Fruit fly (Drosophila melanogaster) whole organism, pupa: ENCODE measurements around the gene CG43693.

Experiments
- CG10348 ChIP-seq: fragments of 200-800 bp; sonication (Bioruptor generic); IDR thresholded peaks from 2 replicates; pipeline ENCODE4 v1.3.6; 2022; ENCODE audit warnings: missing biosample characterization, missing genetic modification characterization
- CG12605 ChIP-seq: fragments of 200-800 bp; sonication (Bioruptor generic); IDR thresholded peaks from 2 replicates; pipeline ENCODE4 v1.3.6; 2022; ENCODE audit warnings: missing biosample characterization, missing genetic modification characterization
- CG13204 ChIP-seq: fragments of 200-800 bp; sonication (Bioruptor generic); optimal IDR thresholded peaks from 2 replicates; lab custom pipeline; 2018; ENCODE audit warnings: missing biosample characterization, mild to moderate bottlenecking, missing genetic modification characterization, moderate library complexity
- CG14655 ChIP-seq: fragments of 200-800 bp; sonication (Bioruptor generic); optimal IDR thresholded peaks from 3 replicates; lab custom pipeline; 2017; ENCODE audit warnings: mild to moderate bottlenecking, missing biosample characterization, missing genetic modification reagents, missing genetic modification characterization
- CG15710 ChIP-seq: fragments of 200-800 bp; sonication (Bioruptor generic); optimal IDR thresholded peaks from 2 replicates; lab custom pipeline; 2018; ENCODE audit warnings: missing biosample characterization, mild to moderate bottlenecking, missing genetic modification characterization, moderate library complexity
- CG17806 ChIP-seq: fragments of 200-800 bp; sonication (Bioruptor generic); optimal IDR thresholded peaks from 2 replicates; lab custom pipeline; 2018; ENCODE audit warnings: missing biosample characterization, mild to moderate bottlenecking, missing genetic modification characterization, moderate library complexity
- CG32121 ChIP-seq: fragments of 200-800 bp; sonication (Bioruptor generic); IDR thresholded peaks from 2 replicates; pipeline ENCODE4 v1.3.6; 2022; ENCODE audit warnings: missing biosample characterization, missing genetic modification characterization
- CG34367 ChIP-seq: fragments of 200-800 bp; sonication (Bioruptor generic); optimal IDR thresholded peaks from 2 replicates; lab custom pipeline; 2018; ENCODE audit warnings: missing biosample characterization, mild to moderate bottlenecking, missing genetic modification characterization
- CG4496 ChIP-seq: fragments of 200-800 bp; sonication (Bioruptor generic); IDR thresholded peaks from 3 replicates; pipeline ENCODE4 v1.3.6; 2022; ENCODE audit warnings: missing biosample characterization, missing genetic modification characterization
- CG8159 ChIP-seq: fragments of 200-800 bp; sonication (Bioruptor generic); optimal IDR thresholded peaks from 3 replicates; lab custom pipeline; 2018; ENCODE audit warnings: missing biosample characterization, mild to moderate bottlenecking, missing genetic modification characterization, moderate library complexity
- CG8301 ChIP-seq: fragments of 200-800 bp; sonication (Bioruptor generic); optimal IDR thresholded peaks from 2 replicates; lab custom pipeline; 2018; ENCODE audit warnings: missing biosample characterization, mild to moderate bottlenecking, missing genetic modification characterization
- CG9948 ChIP-seq: fragments of 200-800 bp; sonication (Bioruptor generic); optimal IDR thresholded peaks from 2 replicates; lab custom pipeline; 2018; ENCODE audit warnings: missing biosample characterization, mild to moderate bottlenecking, missing genetic modification characterization, moderate library complexity
- D1 ChIP-seq: fragments of 200-800 bp; sonication (Bioruptor generic); optimal IDR thresholded peaks from 2 replicates; lab custom pipeline; 2018; ENCODE audit warnings: missing biosample characterization, mild to moderate bottlenecking, missing genetic modification characterization, moderate library complexity
- EcR ChIP-seq: fragments of 200-800 bp; sonication (Bioruptor generic); optimal IDR thresholded peaks from 3 replicates; lab custom pipeline; 2019; ENCODE audit warnings: missing biosample characterization, missing genetic modification characterization, mild to moderate bottlenecking, moderate library complexity, missing genetic modification reagents
- Ets98B ChIP-seq: fragments of 200-800 bp; sonication (Bioruptor generic); IDR thresholded peaks from 2 replicates; pipeline ENCODE4 v1.3.6; 2022; ENCODE audit warnings: missing biosample characterization, missing genetic modification characterization
- Pif1A ChIP-seq: fragments of 200-800 bp; sonication (Bioruptor generic); optimal IDR thresholded peaks from 3 replicates; lab custom pipeline; 2016; ENCODE audit warnings: missing biosample characterization, missing genetic modification characterization
- Pif1B ChIP-seq: fragments of 200-800 bp; sonication (Bioruptor generic); optimal IDR thresholded peaks from 3 replicates; lab custom pipeline; 2016; ENCODE audit warnings: missing biosample characterization, missing genetic modification characterization
- Snoo ChIP-seq: fragments of 200-800 bp; sonication (Bioruptor generic); optimal IDR thresholded peaks from 3 replicates; lab custom pipeline; 2017; ENCODE audit warnings: missing biosample characterization, mild to moderate bottlenecking, missing genetic modification characterization, inconsistent platforms
- fd96Ca ChIP-seq: fragments of 200-800 bp; sonication (Bioruptor generic); IDR thresholded peaks from 3 replicates; pipeline ENCODE4 v1.3.6; 2022; ENCODE audit warnings: missing biosample characterization, missing genetic modification characterization
- gl ChIP-seq: fragments of 200-800 bp; sonication (Bioruptor generic); optimal IDR thresholded peaks from 2 replicates; lab custom pipeline; 2018; ENCODE audit warnings: missing biosample characterization, mild to moderate bottlenecking, missing genetic modification characterization
- rn ChIP-seq: fragments of 200-800 bp; sonication (Bioruptor generic); IDR thresholded peaks from 2 replicates; pipeline ENCODE4 v1.3.6; 2022; ENCODE audit warnings: missing biosample characterization, missing genetic modification characterization

CG43693 gene

DNA sequence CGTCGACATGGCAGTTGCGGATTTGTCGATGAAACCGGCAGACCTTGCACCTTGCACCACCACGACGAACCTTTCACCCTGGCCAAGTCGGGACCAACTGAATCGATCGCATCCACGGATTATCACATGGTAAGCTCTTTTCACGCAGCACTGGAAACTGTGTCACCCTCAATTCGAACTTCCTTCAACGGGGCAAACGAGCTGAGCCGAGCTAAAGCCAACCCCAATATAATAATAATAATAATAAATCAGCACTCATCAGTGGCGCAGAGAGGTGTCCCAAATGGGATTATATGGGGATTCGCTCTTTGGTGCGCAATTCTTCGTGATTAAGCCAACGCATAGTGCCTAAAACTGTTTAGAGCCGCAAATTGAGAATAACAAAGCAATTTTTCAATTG lies at the start of gene CG43693:
TSS of gene CG43693 (minus strand) at position 101 of the 400 bp plus-strand sequence.
- TF ChIP-seq CG14655 (GFP tag; lab: Kevin White, UChicago) (no peak), Pif1B (GFP tag; lab: Kevin White, UChicago) (no peak), CG34367 (no peak), EcR (no peak), Snoo (tag; lab: Kevin White, UChicago) (no peak), CG10348 (GFP tag; lab: Robert Waterston, UW) (no peak), D1 (no peak), CG8301 (tag; lab: Kevin White, UChicago) (no peak), CG9948 (tag; lab: Kevin White, UChicago) (no peak), gl (tag; lab: Kevin White, UChicago) (no peak), Pif1A (no peak), CG32121 (GFP tag; lab: Robert Waterston, UW) (no peak)

DNA sequence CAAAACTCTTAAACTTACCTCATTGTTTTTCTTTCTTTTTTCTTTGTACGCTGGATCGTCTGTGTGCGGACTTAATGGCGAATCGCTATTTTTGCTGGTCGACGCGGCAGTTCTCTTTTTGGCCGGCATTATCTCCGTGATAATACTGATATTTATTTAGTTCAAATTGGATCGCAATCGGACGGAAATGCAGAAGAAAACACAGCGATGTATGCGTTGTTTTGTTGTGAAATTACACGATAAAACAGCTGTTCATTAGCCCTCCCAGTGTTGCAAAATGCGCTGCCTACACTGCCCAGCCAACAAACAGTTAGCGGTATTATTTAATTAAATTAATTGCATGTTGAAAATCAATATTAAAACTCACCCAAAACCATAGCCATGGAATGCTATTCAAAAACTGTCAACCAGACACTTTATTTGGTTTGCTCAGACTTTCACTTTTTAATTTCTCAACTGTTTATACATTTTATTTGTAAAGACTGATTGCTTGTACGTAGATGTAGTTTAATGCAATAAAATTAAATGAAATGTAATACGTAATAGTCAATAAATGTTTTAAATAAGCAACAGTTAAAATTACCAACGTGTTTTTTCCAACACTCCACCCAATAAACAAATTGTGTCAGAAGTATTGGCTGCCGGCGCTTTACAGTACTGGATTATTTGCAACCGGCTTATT lies 47.0 kb upstream of the CG43693 start, which contains the start of the genes Irbp18 and APP-BP1:
TSS of gene Irbp18 (minus strand) at position 205 of the 682 bp plus-strand sequence.
TSS of gene APP-BP1 (plus strand) at position 431 of the 682 bp plus-strand sequence.
- TF ChIP-seq Ets98B (GFP tag; lab: Robert Waterston, UW) (peak; percentile 89), EcR (no peak), CG10348 (GFP tag; lab: Robert Waterston, UW) (peak; percentile 72), Pif1A (peak; percentile 96), D1 (peak; percentile 89), gl (tag; lab: Kevin White, UChicago) (peak; percentile 80), CG13204 (no peak), Pif1B (GFP tag; lab: Kevin White, UChicago) (peak; percentile 94), CG14655 (GFP tag; lab: Kevin White, UChicago) (peak; percentile 94), CG32121 (GFP tag; lab: Robert Waterston, UW) (peak; percentile 89), CG4496 (peak; percentile 93), rn (peak; percentile 77), CG9948 (tag; lab: Kevin White, UChicago) (peak; percentile 91), Snoo (tag; lab: Kevin White, UChicago) (peak; percentile 93), CG15710 (peak; percentile 90), CG17806 (tag; lab: Kevin White, UChicago) (peak; percentile 89), CG8159 (tag; lab: Kevin White, UChicago) (peak; percentile 91), fd96Ca (peak; percentile 91), CG34367 (peak; percentile 91), CG8301 (tag; lab: Kevin White, UChicago) (peak; percentile 93), CG12605 (GFP tag; lab: Robert Waterston, UW) (peak; percentile 76)

DNA sequence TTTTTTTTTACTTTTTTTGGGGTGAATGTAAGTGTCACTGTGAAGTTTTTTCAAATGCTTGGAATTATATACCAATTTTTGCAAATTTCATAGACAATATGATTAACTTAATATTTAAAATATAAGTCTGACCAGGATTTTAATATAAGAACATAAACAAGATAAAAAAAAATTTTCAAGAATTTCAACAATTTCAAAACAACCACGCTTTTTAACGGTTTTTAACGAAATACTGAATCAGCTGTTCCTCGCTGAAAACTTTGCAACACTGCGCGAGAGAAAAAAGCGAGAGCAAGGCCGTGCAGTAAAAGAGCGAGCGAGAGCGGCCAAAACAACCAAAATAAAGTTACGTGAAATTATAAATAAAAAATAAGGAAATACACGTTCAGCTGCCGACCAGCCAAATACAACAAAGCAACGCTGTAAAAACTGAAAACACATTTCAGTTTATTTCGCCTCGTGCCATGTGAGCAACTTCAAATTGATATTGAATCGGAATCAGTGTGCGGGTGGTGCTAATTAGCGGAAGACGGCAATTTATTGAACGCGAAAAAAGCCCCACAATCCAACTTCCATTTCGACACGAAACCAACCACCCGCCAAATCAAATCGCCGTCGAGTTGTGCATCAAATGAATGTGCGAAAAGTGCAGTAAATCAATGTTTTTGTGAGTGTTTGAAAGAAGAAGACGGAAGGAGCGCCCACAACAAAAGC lies 45.2 kb upstream of the CG43693 start, which contains the start of the genes CG46439, Iyd and CG33947:
TSS of gene CG46439 (minus strand) at position 51 of the 714 bp plus-strand sequence.
TSS of gene Iyd (minus strand) at position 51 of the 714 bp plus-strand sequence.
TSS of gene CG33947 (plus strand) at position 302 of the 714 bp plus-strand sequence.
- TF ChIP-seq Pif1A (peak; percentile 88), CG4496 (peak; percentile 83), gl (tag; lab: Kevin White, UChicago) (peak; percentile 93), CG13204 (peak; percentile 13), CG12605 (GFP tag; lab: Robert Waterston, UW) (peak; percentile 94), CG8159 (tag; lab: Kevin White, UChicago) (peak; percentile 71), rn (0 out of 2 replicates have a peak, but pooled peaks have one; percentile 6), CG10348 (GFP tag; lab: Robert Waterston, UW) (no peak), Pif1B (GFP tag; lab: Kevin White, UChicago) (peak; percentile 87), Ets98B (GFP tag; lab: Robert Waterston, UW) (peak; percentile 76), EcR (no peak), CG17806 (tag; lab: Kevin White, UChicago) (peak; percentile 61), CG9948 (tag; lab: Kevin White, UChicago) (peak; percentile 41), Snoo (tag; lab: Kevin White, UChicago) (peak; percentile 42), CG14655 (GFP tag; lab: Kevin White, UChicago) (peak; percentile 74), fd96Ca (peak; percentile 82), D1 (peak; percentile 69), CG32121 (GFP tag; lab: Robert Waterston, UW) (peak; percentile 69), CG8301 (tag; lab: Kevin White, UChicago) (peak; percentile 76), CG15710 (peak; percentile 61), CG34367 (peak; percentile 51)

DNA sequence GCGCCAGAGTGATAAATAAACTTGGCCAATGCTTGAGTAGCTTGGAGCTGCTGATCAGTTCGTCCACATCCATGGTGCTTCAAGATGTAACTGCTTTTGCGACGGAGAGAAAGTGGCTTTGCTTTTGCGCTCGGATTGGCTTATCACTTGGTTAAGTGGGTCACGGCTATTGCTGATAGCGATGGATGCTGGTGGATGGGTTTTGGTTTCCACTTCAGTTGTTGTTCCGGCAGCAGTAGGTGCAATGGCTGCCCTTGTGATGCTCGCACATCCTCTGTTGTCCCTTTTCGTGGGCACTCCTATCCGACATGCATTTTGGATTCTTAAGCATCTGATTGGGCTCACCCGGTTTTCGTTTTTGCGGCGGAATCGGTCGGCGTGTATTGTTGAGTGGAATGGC lies 43.1 kb upstream of the CG43693 start:
- no peak for TF ChIP-seq Ets98B (GFP tag; lab: Robert Waterston, UW)
- peak; percentile 56 for TF ChIP-seq EcR

DNA sequence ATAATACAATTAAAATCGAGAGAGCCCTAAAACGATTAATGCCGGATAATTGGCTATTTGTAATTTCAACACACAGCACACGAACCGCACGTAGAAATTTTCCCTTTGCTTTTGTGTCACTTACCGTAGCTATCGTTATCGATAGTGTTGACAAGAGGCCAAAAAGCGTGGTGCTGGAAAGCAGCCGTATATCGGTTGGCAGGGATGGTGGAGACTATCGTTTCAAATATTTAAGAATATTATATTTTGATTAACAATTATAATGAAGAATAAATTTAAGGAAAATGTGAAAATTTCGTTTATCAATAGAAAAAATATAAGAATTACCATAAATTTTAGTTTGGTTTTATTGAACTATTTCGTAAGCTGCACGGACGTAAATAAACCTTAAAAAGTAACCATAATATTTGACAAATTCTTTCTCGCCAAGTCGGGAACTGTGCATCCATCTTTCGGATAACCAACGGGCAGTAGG lies 41.9 kb upstream of the CG43693 start, which contains the start of gene JIL-1:
TSS of gene JIL-1 (minus strand) at position 148 of the 475 bp plus-strand sequence.
- TF ChIP-seq EcR (no peak), rn (0 out of 2 replicates have a peak, but pooled peaks have one; percentile 10), Pif1A (peak; percentile 44), Pif1B (GFP tag; lab: Kevin White, UChicago) (peak; percentile 44), CG8301 (tag; lab: Kevin White, UChicago) (peak; percentile 5), Snoo (tag; lab: Kevin White, UChicago) (peak; percentile 20), CG10348 (GFP tag; lab: Robert Waterston, UW) (no peak), CG8159 (tag; lab: Kevin White, UChicago) (peak; percentile 41), Ets98B (GFP tag; lab: Robert Waterston, UW) (peak; percentile 77), CG9948 (tag; lab: Kevin White, UChicago) (no peak), CG32121 (GFP tag; lab: Robert Waterston, UW) (peak; percentile 38; the same call in 1 of the 2 replicates), gl (tag; lab: Kevin White, UChicago) (no peak), CG17806 (tag; lab: Kevin White, UChicago) (peak; percentile 14), fd96Ca (peak; percentile 69), CG14655 (GFP tag; lab: Kevin White, UChicago) (peak; percentile 21), CG4496 (peak; percentile 50; the same call in 2 of the 3 replicates), D1 (peak; percentile 57), CG15710 (peak; percentile 42), CG12605 (GFP tag; lab: Robert Waterston, UW) (no peak), CG34367 (no peak), CG13204 (no peak)
